Worm (Caenorhabditis elegans) whole organism, late embryonic: ENCODE data around the gene srd-68.

ENCODE experiments used
- C08G9.2 ChIP-seq: sonication (generic microtip); optimal IDR thresholded peaks from 2 replicates; lab custom pipeline; 2016; ENCODE audit warnings: mild to moderate bottlenecking, missing genetic modification characterization, moderate library complexity, missing compliant biosample characterization
- C38D4.7 ChIP-seq: fragments of 200-800 bp; sonication (Bioruptor generic); optimal IDR thresholded peaks from 2 replicates; lab custom pipeline; 2018; ENCODE audit warnings: mild to moderate bottlenecking, missing genetic modification characterization, moderate library complexity, missing compliant biosample characterization
- K02D7.2 ChIP-seq: sonication (generic microtip); optimal IDR thresholded peaks from 2 replicates; lab custom pipeline; 2017; ENCODE audit warnings: mild to moderate bottlenecking, missing genetic modification characterization, missing compliant biosample characterization
- K09A11.1 ChIP-seq: sonication (generic microtip); optimal IDR thresholded peaks from 2 replicates; lab custom pipeline; 2017; ENCODE audit warnings: antibody characterized with exemption, mild to moderate bottlenecking, missing genetic modification characterization, missing compliant biosample characterization; ENCODE audit not compliant: insufficient read depth
- T23F11.4 ChIP-seq: fragments of 200-800 bp; sonication (Bioruptor generic); optimal IDR thresholded peaks from 2 replicates; lab custom pipeline; 2018; ENCODE audit warnings: mild to moderate bottlenecking, missing genetic modification characterization, missing compliant biosample characterization
- Y22D7AL.16 ChIP-seq: sonication (generic microtip); optimal IDR thresholded peaks from 2 replicates; lab custom pipeline; 2016; ENCODE audit warnings: missing genetic modification characterization, missing compliant biosample characterization
- ahr-1 ChIP-seq: sonication (generic microtip); optimal IDR thresholded peaks from 2 replicates; lab custom pipeline; 2016; ENCODE audit warnings: missing genetic modification characterization, missing compliant biosample characterization
- ceh-14 ChIP-seq: sonication (generic microtip); optimal IDR thresholded peaks from 2 replicates; lab custom pipeline; 2016; ENCODE audit warnings: missing genotype, missing genetic modification characterization, missing compliant biosample characterization
- ceh-18 ChIP-seq: sonication (generic microtip); optimal IDR thresholded peaks from 2 replicates; lab custom pipeline; 2016; ENCODE audit warnings: missing genetic modification characterization, missing compliant biosample characterization
- ceh-19 ChIP-seq: fragments of 200-800 bp; sonication (Bioruptor generic); optimal IDR thresholded peaks from 2 replicates; lab custom pipeline; 2018; ENCODE audit warnings: mild to moderate bottlenecking, missing genetic modification characterization, missing compliant biosample characterization
- ceh-2 ChIP-seq: sonication (generic microtip); optimal IDR thresholded peaks from 2 replicates; lab custom pipeline; 2016; ENCODE audit warnings: missing genotype, missing genetic modification characterization, missing compliant biosample characterization
- ceh-30 ChIP-seq: fragments of 150-350 bp; optimal IDR thresholded peaks from 2 replicates; lab custom pipeline; 2014; ENCODE audit warnings: missing biosample characterization, missing genetic modification characterization
- ceh-31 ChIP-seq: sonication (generic microtip); optimal IDR thresholded peaks from 2 replicates; lab custom pipeline; 2016; ENCODE audit warnings: missing genetic modification characterization, missing compliant biosample characterization
- ceh-34 ChIP-seq: sonication (generic microtip); optimal IDR thresholded peaks from 2 replicates; lab custom pipeline; 2016; ENCODE audit warnings: mild to moderate bottlenecking, missing genetic modification characterization, missing compliant biosample characterization
- ceh-48 ChIP-seq: sonication (generic microtip); optimal IDR thresholded peaks from 2 replicates; lab custom pipeline; 2016; ENCODE audit warnings: missing genetic modification characterization, inconsistent platforms, missing compliant biosample characterization
- ceh-9 ChIP-seq: sonication (generic microtip); optimal IDR thresholded peaks from 2 replicates; lab custom pipeline; 2016; ENCODE audit warnings: mild to moderate bottlenecking, missing genetic modification characterization, inconsistent platforms, missing compliant biosample characterization
- che-1 ChIP-seq: sonication (generic microtip); optimal IDR thresholded peaks from 2 replicates; lab custom pipeline; 2016; ENCODE audit warnings: mild to moderate bottlenecking, missing genetic modification characterization, missing compliant biosample characterization
- dve-1 ChIP-seq: sonication (generic microtip); optimal IDR thresholded peaks from 2 replicates; lab custom pipeline; 2017; ENCODE audit warnings: antibody characterized with exemption, mild to moderate bottlenecking, missing genetic modification characterization, missing compliant biosample characterization
- elt-2 ChIP-seq: sonication (generic microtip); optimal IDR thresholded peaks from 2 replicates; lab custom pipeline; 2016; ENCODE audit warnings: missing genetic modification reagents, missing genetic modification characterization, missing compliant biosample characterization
- fax-1 ChIP-seq: sonication (generic microtip); optimal IDR thresholded peaks from 2 replicates; lab custom pipeline; 2016; ENCODE audit warnings: missing genotype, missing genetic modification characterization, missing compliant biosample characterization
- fkh-10 ChIP-seq: fragments of 150-350 bp; optimal IDR thresholded peaks from 2 replicates; lab custom pipeline; 2014; ENCODE audit warnings: missing biosample characterization, missing genetic modification reagents, missing genetic modification characterization
- gmeb-2 ChIP-seq: sonication (generic microtip); optimal IDR thresholded peaks from 2 replicates; lab custom pipeline; 2016; ENCODE audit warnings: missing genetic modification characterization, inconsistent platforms, missing compliant biosample characterization
- hlh-13 ChIP-seq: fragments of 200-800 bp; sonication (Bioruptor generic); optimal IDR thresholded peaks from 2 replicates; lab custom pipeline; 2018; ENCODE audit warnings: mild to moderate bottlenecking, missing genetic modification characterization, missing compliant biosample characterization
- madf-2 ChIP-seq: sonication (generic microtip); optimal IDR thresholded peaks from 2 replicates; lab custom pipeline; 2017; ENCODE audit warnings: missing genetic modification characterization, missing compliant biosample characterization
- mec-3 ChIP-seq: sonication (generic microtip); optimal IDR thresholded peaks from 2 replicates; lab custom pipeline; 2016; ENCODE audit warnings: borderline replicate concordance, missing genetic modification characterization, missing compliant biosample characterization
- npax-4 ChIP-seq: sonication (generic microtip); optimal IDR thresholded peaks from 2 replicates; lab custom pipeline; 2016; ENCODE audit warnings: missing genetic modification characterization, missing compliant biosample characterization
- odd-2 ChIP-seq: sonication (generic microtip); optimal IDR thresholded peaks from 2 replicates; lab custom pipeline; 2017; ENCODE audit warnings: antibody characterized with exemption, mild to moderate bottlenecking, missing genetic modification characterization, missing compliant biosample characterization
- pag-3 ChIP-seq: sonication (generic microtip); optimal IDR thresholded peaks from 2 replicates; lab custom pipeline; 2016; ENCODE audit warnings: missing compliant biosample characterization, missing genetic modification characterization, borderline replicate concordance
- pha-4 ChIP-seq: fragments of 150-350 bp; optimal IDR thresholded peaks from 2 replicates; lab custom pipeline; 2018; ENCODE audit warnings: missing biosample characterization, missing genetic modification reagents, missing genetic modification characterization
- ref-2 ChIP-seq: sonication (generic microtip); optimal IDR thresholded peaks from 2 replicates; lab custom pipeline; 2016; ENCODE audit warnings: missing genetic modification characterization, missing compliant biosample characterization
- sdc-2 ChIP-seq: sonication (generic microtip); optimal IDR thresholded peaks from 2 replicates; lab custom pipeline; 2016; ENCODE audit warnings: missing genotype, missing genetic modification characterization, missing compliant biosample characterization
- sox-4 ChIP-seq: sonication (generic microtip); optimal IDR thresholded peaks from 2 replicates; lab custom pipeline; 2017; ENCODE audit warnings: mild to moderate bottlenecking, missing genetic modification characterization, inconsistent platforms, missing compliant biosample characterization
- syd-9 ChIP-seq: sonication (generic microtip); optimal IDR thresholded peaks from 2 replicates; lab custom pipeline; 2016; ENCODE audit warnings: mild to moderate bottlenecking, missing genetic modification characterization, moderate library complexity, missing compliant biosample characterization
- tbx-7 ChIP-seq: sonication (generic microtip); optimal IDR thresholded peaks from 2 replicates; lab custom pipeline; 2016; ENCODE audit warnings: missing genotype, missing genetic modification characterization, missing compliant biosample characterization
- ttx-3 ChIP-seq: sonication (generic microtip); optimal IDR thresholded peaks from 2 replicates; lab custom pipeline; 2016; ENCODE audit warnings: missing genetic modification reagents, missing genetic modification characterization, missing compliant biosample characterization
- unc-55 ChIP-seq: sonication (generic microtip); optimal IDR thresholded peaks from 2 replicates; lab custom pipeline; 2017; ENCODE audit warnings: missing biosample characterization, missing genetic modification reagents, missing genetic modification characterization
- unc-86 ChIP-seq: sonication (generic microtip); optimal IDR thresholded peaks from 2 replicates; lab custom pipeline; 2016; ENCODE audit warnings: missing genetic modification characterization, missing compliant biosample characterization

srd-68 gene

DNA sequence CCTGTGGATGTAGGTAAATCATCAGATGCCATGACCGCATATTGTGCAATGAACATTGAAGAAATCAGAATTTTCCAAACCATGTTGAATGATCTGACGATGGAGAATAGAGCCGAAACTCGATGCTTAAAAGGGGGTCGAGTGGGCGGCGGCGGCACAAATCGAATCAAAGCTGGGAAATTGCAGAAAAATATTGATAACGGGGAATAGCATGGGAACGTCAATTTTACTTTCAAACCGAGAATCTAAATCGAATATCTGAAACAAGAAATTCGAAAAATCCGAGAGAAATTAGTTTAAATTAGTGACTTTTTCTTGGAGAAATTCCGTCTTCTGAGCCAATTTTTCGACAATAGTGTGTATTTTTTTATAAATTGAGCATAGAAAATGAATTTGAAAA is 13.5 kb upstream of the srd-68 start, which contains the start of gene F09C6.10:
Gene F09C6.10, minus strand, starts transcription at position 101 of the 400 bp plus-strand sequence.
- TF ChIP-seq unc-86 (tag; lab: Kevin White, UChicago) (no peak), T23F11.4 (GFP tag; lab: Kevin White, UChicago) (no peak), ttx-3 (no peak), ref-2 (tag; lab: Kevin White, UChicago) (no peak), ceh-14 (tag; lab: Kevin White, UChicago) (no peak), hlh-13 (GFP tag; lab: Kevin White, UChicago) (no peak), ceh-48 (tag; lab: Kevin White, UChicago) (no peak), npax-4 (tag; lab: Kevin White, UChicago) (no peak), sdc-2 (tag; lab: Kevin White, UChicago) (no peak), ceh-9 (tag; lab: Kevin White, UChicago) (no peak), dve-1 (tag; lab: Kevin White, UChicago) (no peak)

DNA sequence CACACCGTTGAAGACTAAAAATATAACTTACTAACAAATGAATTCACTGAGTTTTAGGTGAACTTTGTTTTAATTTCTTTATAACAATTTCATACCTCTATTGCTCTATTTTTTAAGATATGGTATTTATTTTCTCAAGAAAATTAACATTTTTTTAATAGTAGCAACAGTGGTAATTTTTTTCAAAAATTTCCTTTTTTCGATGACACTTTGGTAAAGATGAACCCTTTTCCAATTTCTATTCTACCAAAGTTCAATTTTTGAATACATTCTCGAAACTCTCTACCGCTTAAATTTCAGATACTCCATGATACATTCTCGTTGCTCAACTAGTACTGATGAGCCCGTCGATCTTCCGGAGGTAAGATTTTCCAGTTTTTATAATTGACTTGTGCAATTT is 9.3 kb upstream of the srd-68 start, which contains the start of gene nhr-116:
Gene nhr-116, plus strand, starts transcription at position 301 of the 400 bp plus-strand sequence.
- TF ChIP-seq K09A11.1, result no peak
- no peak for TF ChIP-seq sdc-2 (tag; lab: Kevin White, UChicago)
- TF ChIP-seq pag-3 (tag; lab: Kevin White, UChicago), result no peak
- TF ChIP-seq ceh-30 (tag; lab: Kevin White, UChicago), result no peak
- TF ChIP-seq sox-4 (tag; lab: Kevin White, UChicago), result no peak
- no peak for TF ChIP-seq odd-2 (tag; lab: Kevin White, UChicago)
- no peak for TF ChIP-seq T23F11.4 (GFP tag; lab: Kevin White, UChicago)
- no peak for TF ChIP-seq pha-4 (tag; lab: Kevin White, UChicago)
- no peak for TF ChIP-seq mec-3 (tag; lab: Kevin White, UChicago)
- no peak for TF ChIP-seq fkh-10 (GFP tag; lab: Kevin White, UChicago)
- TF ChIP-seq tbx-7 (tag; lab: Kevin White, UChicago), result no peak

DNA sequence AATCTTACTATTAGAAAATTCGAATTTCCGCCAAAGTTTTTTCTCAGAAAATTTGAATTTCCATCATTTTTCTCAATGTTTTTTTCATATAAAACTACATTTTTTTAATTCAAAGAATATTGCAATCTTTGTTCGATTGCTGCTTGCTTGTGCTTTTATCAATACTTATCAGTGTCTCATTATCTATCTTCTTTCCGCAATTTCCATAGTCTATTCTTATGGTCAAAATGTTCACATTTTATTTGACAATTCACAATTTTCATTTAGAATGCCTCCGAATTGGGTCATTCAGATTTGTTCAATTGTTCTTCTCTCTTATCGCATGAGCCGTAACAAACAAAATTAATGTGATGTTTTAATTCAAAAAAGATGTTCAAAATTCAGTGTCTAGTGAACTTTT is 8.7 kb upstream of the srd-68 start:
- TF ChIP-seq elt-2 (peak; percentile 14), madf-2 (no peak)

DNA sequence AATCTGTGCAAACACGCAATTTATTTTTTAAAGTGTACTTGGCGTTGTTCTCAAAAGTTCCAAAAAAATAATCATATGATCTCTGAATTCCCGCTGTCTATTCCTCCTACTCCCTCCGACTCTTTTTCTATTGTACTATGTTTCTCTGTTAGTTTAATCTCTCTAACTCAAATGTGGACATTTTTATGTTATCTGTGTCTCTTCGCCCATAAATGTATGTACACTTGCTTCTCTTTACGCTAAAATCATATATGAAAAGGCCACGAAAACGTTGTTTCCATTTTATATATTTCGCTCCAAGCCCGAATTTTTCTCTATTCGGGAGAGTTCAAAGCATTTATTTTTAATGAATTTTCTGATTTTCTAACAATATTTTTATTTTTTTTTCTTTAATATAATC is 8.2 kb upstream of the srd-68 start:
- no peak for TF ChIP-seq ahr-1 (tag; lab: Kevin White, UChicago)
- TF ChIP-seq C08G9.2 (tag; lab: Kevin White, UChicago), result no peak
- no peak for TF ChIP-seq dve-1 (tag; lab: Kevin White, UChicago)
- TF ChIP-seq syd-9, result no peak
- no peak for TF ChIP-seq gmeb-2
- TF ChIP-seq ceh-31 (tag; lab: Kevin White, UChicago), result no peak
- no peak for TF ChIP-seq che-1 (tag; lab: Kevin White, UChicago)

- TF ChIP-seq ceh-2 (tag; lab: Kevin White, UChicago), result no peak
- no peak for TF ChIP-seq ceh-34
- no peak for TF ChIP-seq che-1 (tag; lab: Kevin White, UChicago)
- TF ChIP-seq, all 69 proteins: peak for 0
Observed at ce11 chrV:16909871-16910270, 7.2 kb upstream of the srd-68 start, which contains the start of gene F09C6.16. Gene F09C6.16 (minus strand): TSS chrV:16909971.

DNA sequence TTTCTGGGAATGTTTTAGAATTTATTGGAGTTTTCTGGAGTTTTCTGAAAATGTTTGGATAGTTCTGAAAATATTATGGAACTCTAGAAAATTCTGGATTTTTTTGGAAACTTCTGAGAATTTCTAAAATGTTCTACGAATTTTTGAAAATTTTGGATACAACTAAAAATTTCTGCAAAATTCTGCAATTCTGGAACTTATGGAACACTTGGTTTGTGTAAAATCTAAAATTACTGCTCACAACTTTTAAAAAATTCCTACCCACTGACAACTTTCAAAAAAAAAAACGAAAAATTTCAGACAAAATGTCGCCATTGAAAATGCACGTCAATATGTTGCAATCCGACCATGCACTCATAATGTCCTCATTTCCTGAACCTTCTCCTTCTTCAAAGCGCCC is 2.0 kb upstream of the srd-68 start, which contains the start of gene nhr-262:
Gene nhr-262, plus strand, starts transcription at position 301 of the 400 bp plus-strand sequence.
- TF ChIP-seq ceh-19, result no peak
- TF ChIP-seq dve-1 (tag; lab: Kevin White, UChicago), result no peak
- TF ChIP-seq Y22D7AL.16 (tag; lab: Kevin White, UChicago), result no peak
- TF ChIP-seq fax-1 (tag; lab: Kevin White, UChicago), result no peak
- no peak for TF ChIP-seq ceh-18 (tag; lab: Kevin White, UChicago)
- TF ChIP-seq unc-55 (GFP tag; lab: Kevin White, UChicago), result no peak
- TF ChIP-seq tbx-7 (tag; lab: Kevin White, UChicago), result no peak
- no peak for TF ChIP-seq C38D4.7 (GFP tag; lab: Kevin White, UChicago)
- no peak for TF ChIP-seq K02D7.2 (tag; lab: Kevin White, UChicago)
- TF ChIP-seq T23F11.4 (GFP tag; lab: Kevin White, UChicago), result no peak
